Worm (Caenorhabditis elegans) whole organism, L3 larva: Measurements from ENCODE around the gene idhg-1.
A peak's percentile ranks its signal among the peaks of the same experiment; 100 is the strongest.

Experiments used
- R02D3.7 ChIP-seq: fragments of 150-350 bp; optimal IDR thresholded peaks from 2 replicates; lab custom pipeline; 2014; ENCODE audit warnings: missing biosample characterization, missing genetic modification characterization
- ZK546.5 ChIP-seq: sonication (generic microtip); optimal IDR thresholded peaks from 2 replicates; lab custom pipeline; 2017; ENCODE audit warnings: missing biosample characterization, missing genetic modification characterization
- aly-2 ChIP-seq: fragments of 150-350 bp; optimal IDR thresholded peaks from 2 replicates; lab custom pipeline; 2014; ENCODE audit warnings: missing biosample characterization, missing genetic modification characterization
- ama-1 ChIP-seq: fragments of 150-350 bp; optimal IDR thresholded peaks from 2 replicates; lab custom pipeline; 2018
- ceh-16 ChIP-seq: sonication (generic microtip); optimal IDR thresholded peaks from 2 replicates; lab custom pipeline; 2017; ENCODE audit warnings: missing biosample characterization, missing genetic modification characterization
- ceh-28 ChIP-seq: fragments of 150-350 bp; optimal IDR thresholded peaks from 2 replicates; lab custom pipeline; 2014; ENCODE audit warnings: missing biosample characterization, missing genetic modification reagents, missing genetic modification characterization
- ceh-82 ChIP-seq: fragments of 150-350 bp; optimal IDR thresholded peaks from 2 replicates; lab custom pipeline; 2014; ENCODE audit warnings: missing biosample characterization, missing genetic modification characterization
- daf-12 ChIP-seq: fragments of 150-350 bp; optimal IDR thresholded peaks from 2 replicates; lab custom pipeline; 2014; ENCODE audit warnings: missing biosample characterization, missing genetic modification reagents, missing genetic modification characterization
- egl-27 ChIP-seq: sonication (generic microtip); optimal IDR thresholded peaks from 4 replicates; lab custom pipeline; 2017; ENCODE audit warnings: missing biosample characterization, missing genetic modification reagents, missing genetic modification characterization
- egl-5 ChIP-seq: fragments of 150-350 bp; optimal IDR thresholded peaks from 2 replicates; lab custom pipeline; 2017; ENCODE audit warnings: missing biosample characterization, missing genetic modification reagents, missing genetic modification characterization, inconsistent platforms
- elt-1 ChIP-seq: fragments of 150-350 bp; optimal IDR thresholded peaks from 2 replicates; lab custom pipeline; 2014; ENCODE audit warnings: missing biosample characterization, missing genetic modification characterization
- elt-2 ChIP-seq: sonication (generic microtip); optimal IDR thresholded peaks from 2 replicates; lab custom pipeline; 2016; ENCODE audit warnings: missing genetic modification reagents, mild to moderate bottlenecking, missing genetic modification characterization, missing compliant biosample characterization
- elt-3 ChIP-seq, 3 experiments: fragments of 150-350 bp in 1 of 3; sonication (generic microtip) in 2 of 3; optimal IDR thresholded peaks; 2 replicates in 2 of 3; 4 replicates in 1 of 3; lab custom pipeline; 2014 to 2017; ENCODE audit warnings: missing biosample characterization in 3 of 3, missing genetic modification characterization in 3 of 3
- eor-1 ChIP-seq, 2 experiments: fragments of 150-350 bp; optimal IDR thresholded peaks; 2 replicates each; lab custom pipeline; 2014 to 2018; ENCODE audit warnings: missing biosample characterization in 2 of 2, missing genetic modification characterization in 2 of 2
- fkh-10 ChIP-seq: sonication (generic microtip); optimal IDR thresholded peaks from 2 replicates; lab custom pipeline; 2017; ENCODE audit warnings: missing biosample characterization, missing genetic modification reagents, missing genetic modification characterization
- fkh-2 ChIP-seq: fragments of 150-350 bp; optimal IDR thresholded peaks from 2 replicates; lab custom pipeline; 2014; ENCODE audit warnings: missing biosample characterization, missing genetic modification reagents, missing genetic modification characterization
- fos-1 ChIP-seq: fragments of 150-350 bp; optimal IDR thresholded peaks from 2 replicates; lab custom pipeline; 2014; ENCODE audit warnings: missing biosample characterization, missing genetic modification characterization
- hmg-11 ChIP-seq: sonication (generic microtip); optimal IDR thresholded peaks from 2 replicates; lab custom pipeline; 2016; ENCODE audit warnings: missing genetic modification characterization, missing compliant biosample characterization
- jun-1 ChIP-seq: fragments of 150-350 bp; optimal IDR thresholded peaks from 2 replicates; lab custom pipeline; 2014; ENCODE audit warnings: missing biosample characterization, missing genetic modification reagents, missing genetic modification characterization
- lin-39 ChIP-seq: fragments of 150-350 bp; optimal IDR thresholded peaks from 2 replicates; lab custom pipeline; 2018; ENCODE audit warnings: missing biosample characterization, missing genetic modification reagents, missing genetic modification characterization
- lsy-12 ChIP-seq: sonication (generic microtip); optimal IDR thresholded peaks from 2 replicates; lab custom pipeline; 2016; ENCODE audit warnings: mild to moderate bottlenecking, missing genetic modification characterization, missing compliant biosample characterization
- mdl-1 ChIP-seq: fragments of 150-350 bp; optimal IDR thresholded peaks from 2 replicates; lab custom pipeline; 2014; ENCODE audit warnings: missing biosample characterization, missing genetic modification characterization
- mml-1 ChIP-seq: fragments of 150-350 bp; sonication (generic microtip); optimal IDR thresholded peaks from 3 replicates; lab custom pipeline; 2014; ENCODE audit warnings: missing biosample characterization, missing genetic modification characterization
- nfya-1 ChIP-seq: sonication (generic microtip); optimal IDR thresholded peaks from 2 replicates; lab custom pipeline; 2017; ENCODE audit warnings: missing genetic modification characterization, mild to moderate bottlenecking, missing compliant biosample characterization, antibody characterized with exemption, moderate library complexity; ENCODE audit not compliant: insufficient read depth
- nhr-11 ChIP-seq: fragments of 150-350 bp; optimal IDR thresholded peaks from 2 replicates; lab custom pipeline; 2014; ENCODE audit warnings: missing biosample characterization, missing genetic modification characterization
- nhr-12 ChIP-seq: fragments of 150-350 bp; optimal IDR thresholded peaks from 2 replicates; lab custom pipeline; 2014; ENCODE audit warnings: missing biosample characterization, missing genetic modification characterization
- nhr-23 ChIP-seq: fragments of 150-350 bp; optimal IDR thresholded peaks from 2 replicates; lab custom pipeline; 2014; ENCODE audit warnings: missing biosample characterization, missing genetic modification reagents, missing genetic modification characterization
- nhr-237 ChIP-seq: fragments of 150-350 bp; optimal IDR thresholded peaks from 2 replicates; lab custom pipeline; 2014; ENCODE audit warnings: missing biosample characterization, missing genetic modification characterization
- nhr-25 ChIP-seq: sonication (generic microtip); optimal IDR thresholded peaks from 2 replicates; lab custom pipeline; 2017; ENCODE audit warnings: missing biosample characterization, missing genetic modification characterization
- nhr-28 ChIP-seq: fragments of 150-350 bp; optimal IDR thresholded peaks from 2 replicates; lab custom pipeline; 2014; ENCODE audit warnings: missing biosample characterization, missing genetic modification characterization
- nhr-43 ChIP-seq: sonication (generic microtip); optimal IDR thresholded peaks from 2 replicates; lab custom pipeline; 2016; ENCODE audit warnings: mild to moderate bottlenecking, missing genetic modification characterization, missing compliant biosample characterization; ENCODE audit not compliant: poor library complexity, severe bottlenecking
- nhr-67 ChIP-seq: fragments of 150-350 bp; optimal IDR thresholded peaks from 2 replicates; lab custom pipeline; 2014; ENCODE audit warnings: missing biosample characterization, missing genetic modification characterization
- nhr-76 ChIP-seq: fragments of 150-350 bp; sonication (generic microtip); optimal IDR thresholded peaks from 5 replicates; lab custom pipeline; 2014; ENCODE audit warnings: missing biosample characterization, missing genetic modification characterization
- nhr-77 ChIP-seq: fragments of 150-350 bp; optimal IDR thresholded peaks from 2 replicates; lab custom pipeline; 2014; ENCODE audit warnings: missing biosample characterization, missing genetic modification characterization
- pha-4 ChIP-seq: fragments of 150-350 bp; optimal IDR thresholded peaks from 2 replicates; lab custom pipeline; 2014; ENCODE audit warnings: missing biosample characterization, missing genetic modification reagents, missing genetic modification characterization
- pqm-1 ChIP-seq: fragments of 150-350 bp; optimal IDR thresholded peaks from 2 replicates; lab custom pipeline; 2017; ENCODE audit warnings: missing biosample characterization, missing genetic modification characterization, inconsistent platforms
- sea-2 ChIP-seq: fragments of 150-350 bp; sonication (generic microtip); optimal IDR thresholded peaks from 4 replicates; lab custom pipeline; 2014; ENCODE audit warnings: missing biosample characterization, missing genetic modification reagents, missing genetic modification characterization
- skn-1 ChIP-seq: fragments of 150-350 bp; optimal IDR thresholded peaks from 2 replicates; lab custom pipeline; 2014; ENCODE audit warnings: missing biosample characterization, missing genetic modification characterization
- snpc-4 ChIP-seq: fragments of 150-350 bp; optimal IDR thresholded peaks from 2 replicates; lab custom pipeline; 2014; ENCODE audit warnings: missing biosample characterization, missing genetic modification characterization
- tbx-2 ChIP-seq: sonication (generic microtip); optimal IDR thresholded peaks from 2 replicates; lab custom pipeline; 2016; ENCODE audit warnings: mild to moderate bottlenecking, missing genetic modification characterization, missing compliant biosample characterization
- unc-39 ChIP-seq: sonication (generic microtip); optimal IDR thresholded peaks from 4 replicates; lab custom pipeline; 2017; ENCODE audit warnings: missing biosample characterization, missing genetic modification characterization
- unc-62 ChIP-seq: fragments of 150-350 bp; sonication (generic microtip); optimal IDR thresholded peaks from 4 replicates; lab custom pipeline; 2014; ENCODE audit warnings: missing biosample characterization, missing genetic modification reagents, missing genetic modification characterization
- zag-1 ChIP-seq: fragments of 150-350 bp; optimal IDR thresholded peaks from 2 replicates; lab custom pipeline; 2014; ENCODE audit warnings: missing biosample characterization, missing genetic modification characterization
- ztf-11 ChIP-seq: fragments of 150-350 bp; optimal IDR thresholded peaks from 2 replicates; lab custom pipeline; 2014; ENCODE audit warnings: missing biosample characterization, missing genetic modification characterization

Gene idhg-1

ce11 chrIII:4552872-4553271 lies 15.7 kb upstream of the idhg-1 start:
- TF ChIP-seq pqm-1 (tag; lab: Kevin White, UChicago): no peak
- TF ChIP-seq elt-2 (tag; lab: Kevin White, UChicago): peak; percentile 56
- no peak for TF ChIP-seq elt-3 (tag; optimal IDR thresholded peaks at IDR 0.05; lab: Kevin White, UChicago)
- TF ChIP-seq ZK546.5: no peak
- TF ChIP-seq fkh-2 (tag; lab: Kevin White, UChicago): no peak
- no peak for TF ChIP-seq ztf-11 (tag; lab: Kevin White, UChicago)

ce11 chrIII:4553316-4553715 lies 15.3 kb upstream of the idhg-1 start, which contains the start of gene imph-1:
Gene imph-1, plus strand, starts transcription at chrIII:4553616.
- no peak for TF ChIP-seq elt-1
- no peak for TF ChIP-seq nfya-1 (tag; lab: Kevin White, UChicago)
- TF ChIP-seq ZK546.5: no peak
- no peak for TF ChIP-seq ama-1 (lab: Kevin White, UChicago)
- no peak for TF ChIP-seq ceh-82
- no peak for TF ChIP-seq lin-39 (tag; lab: Kevin White, UChicago)
- no peak for TF ChIP-seq egl-5
- no peak for TF ChIP-seq lsy-12 (tag; lab: Kevin White, UChicago)
- no peak for TF ChIP-seq R02D3.7 (tag; lab: Kevin White, UChicago)
- no peak for TF ChIP-seq skn-1 (tag; lab: Kevin White, UChicago)
- TF ChIP-seq unc-39 (tag; lab: Kevin White, UChicago): no peak
- TF ChIP-seq nhr-28 (tag; lab: Kevin White, UChicago): no peak
- TF ChIP-seq nhr-76 (tag; lab: Kevin White, UChicago): no peak
- TF ChIP-seq sea-2: no peak
- no peak for TF ChIP-seq unc-62 (GFP tag; lab: Kevin White, UChicago)
- TF ChIP-seq, all 47 proteins: peak for 0

ce11 chrIII:4555345-4555744 lies 13.3 kb upstream of the idhg-1 start:
- TF ChIP-seq egl-5 (no peak), nfya-1 (tag; lab: Kevin White, UChicago) (peak; percentile 50), lin-39 (tag; lab: Kevin White, UChicago) (peak; percentile 16), hmg-11 (tag; lab: Kevin White, UChicago) (peak; percentile 12)

ce11 chrIII:4560393-4560890 lies 8.2 kb upstream of the idhg-1 start:
- TF ChIP-seq nhr-12: no peak
- peak; percentile 81 for TF ChIP-seq lsy-12 (tag; lab: Kevin White, UChicago)
- peak; percentile 63 for TF ChIP-seq ceh-82
- TF ChIP-seq unc-39 (tag; lab: Kevin White, UChicago): no peak
- TF ChIP-seq nhr-23 (tag; lab: Kevin White, UChicago): peak; percentile 95
- peak; percentile 14 for TF ChIP-seq pqm-1 (tag; lab: Kevin White, UChicago)
- TF ChIP-seq fos-1 (tag; lab: Kevin White, UChicago): no peak
- peak; percentile 83 for TF ChIP-seq ceh-28 (tag; lab: Kevin White, UChicago)
- TF ChIP-seq nhr-28 (tag; lab: Kevin White, UChicago): no peak
- no peak for TF ChIP-seq zag-1
- TF ChIP-seq jun-1: peak; percentile 60
- TF ChIP-seq pha-4 (tag; lab: Kevin White, UChicago): peak; percentile 83
- peak; percentile 83 for TF ChIP-seq ama-1 (lab: Kevin White, UChicago)
- peak; percentile 11 for TF ChIP-seq mdl-1
- TF ChIP-seq fkh-10 (GFP tag; lab: Kevin White, UChicago): no peak
- no peak for TF ChIP-seq nhr-11 (tag; lab: Kevin White, UChicago)
- TF ChIP-seq elt-1: no peak
- no peak for TF ChIP-seq nhr-76 (tag; lab: Kevin White, UChicago)
- TF ChIP-seq mml-1 (tag; lab: Kevin White, UChicago): no peak
- no peak for TF ChIP-seq skn-1 (tag; lab: Kevin White, UChicago)
- peak; percentile 69 for TF ChIP-seq nhr-43 (tag; lab: Kevin White, UChicago)
- TF ChIP-seq ZK546.5: no peak
- peak; percentile 90 for TF ChIP-seq egl-5
- TF ChIP-seq hmg-11 (tag; lab: Kevin White, UChicago): peak; percentile 98
- peak; percentile 52 for TF ChIP-seq elt-2 (tag; lab: Kevin White, UChicago)
- no peak for TF ChIP-seq ceh-16 (tag; lab: Kevin White, UChicago)
- peak; percentile 97 for TF ChIP-seq nhr-25
- TF ChIP-seq tbx-2 (tag; lab: Kevin White, UChicago): peak; percentile 34
- TF ChIP-seq aly-2 (tag; lab: Kevin White, UChicago): no peak
- peak; percentile 89 for TF ChIP-seq sea-2
- no peak for TF ChIP-seq egl-27 (tag; lab: Kevin White, UChicago)
- no peak for TF ChIP-seq nhr-67
- no peak for TF ChIP-seq nhr-77
- TF ChIP-seq nfya-1 (tag; lab: Kevin White, UChicago): peak; percentile 94
- peak; percentile 65 for TF ChIP-seq R02D3.7 (tag; lab: Kevin White, UChicago)
- peak in 1 of 3 experiments; percentile 60 for TF ChIP-seq elt-3 (tag; optimal IDR thresholded peaks at IDR 0.05; lab: Kevin White, UChicago)
- TF ChIP-seq lin-39 (tag; lab: Kevin White, UChicago): peak; percentile 72
- peak; percentile 75 for TF ChIP-seq unc-62 (GFP tag; lab: Kevin White, UChicago)
- no peak for TF ChIP-seq nhr-237
- peak; percentile 36 for TF ChIP-seq snpc-4
- TF ChIP-seq eor-1 (tag; optimal IDR thresholded peaks at IDR 0.05; lab: Kevin White, UChicago): no peak
- no peak for TF ChIP-seq daf-12
